Fruit fly (Drosophila melanogaster) whole organism: ENCODE data around the gene UbcE2H.

ENCODE experiments used
- CG8478 ChIP-seq: fragments of >200 bp; optimal IDR thresholded peaks from 2 replicates; lab custom pipeline; 2018; ENCODE audit warnings: inconsistent platforms
- psq ChIP-seq: fragments of >200 bp; optimal IDR thresholded peaks from 2 replicates; lab custom pipeline; 2017
- usp ChIP-seq: fragments of >200 bp; optimal IDR thresholded peaks from 2 replicates; lab custom pipeline; 2017; ENCODE audit warnings: missing biosample characterization, missing genetic modification characterization, mixed read lengths

DNA sequence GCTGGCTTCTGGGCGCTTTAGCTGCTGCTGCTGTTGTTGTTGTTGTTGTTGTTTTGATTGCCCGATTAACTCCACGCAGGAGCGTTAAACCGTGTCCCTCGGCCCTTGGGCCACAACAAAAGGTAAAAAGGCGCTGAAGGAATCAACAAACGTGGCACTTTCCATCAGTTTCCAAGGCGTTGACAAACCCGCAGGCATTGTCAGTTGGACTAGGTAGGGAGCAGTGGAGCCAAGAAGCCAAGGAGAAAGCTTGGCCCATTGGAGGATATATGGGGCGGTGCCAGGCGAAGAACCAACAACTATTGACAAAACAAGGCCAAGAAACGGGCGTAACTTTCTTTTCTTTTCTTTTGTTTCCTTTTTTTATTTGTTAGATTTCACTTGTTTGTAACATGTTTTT, 6.8 kb downstream of the UbcE2H start, which contains the start of gene CG2256:
- no peak for TF ChIP-seq psq (lab: Kevin White, UChicago)
- TF ChIP-seq CG8478: no peak
- TF ChIP-seq usp: no peak
